Worm (Caenorhabditis elegans) whole organism, L1 larva: Measurements from ENCODE around the gene ZK643.5.

ENCODE experiments used
- C16A3.4 ChIP-seq: fragments of 150-350 bp; optimal IDR thresholded peaks from 2 replicates; lab custom pipeline; 2014; ENCODE audit warnings: missing biosample characterization, missing genetic modification characterization
- C34B4.2 ChIP-seq: sonication (generic microtip); optimal IDR thresholded peaks from 2 replicates; lab custom pipeline; 2017; ENCODE audit warnings: mild to moderate bottlenecking, missing genetic modification characterization, missing compliant biosample characterization
- F16B12.6 ChIP-seq: fragments of 150-350 bp; optimal IDR thresholded peaks from 2 replicates; lab custom pipeline; 2014; ENCODE audit warnings: missing biosample characterization, missing genetic modification characterization
- aha-1 ChIP-seq: fragments of 150-350 bp; optimal IDR thresholded peaks from 2 replicates; lab custom pipeline; 2014; ENCODE audit warnings: missing biosample characterization, missing genetic modification characterization
- alr-1 ChIP-seq: fragments of 200-800 bp; sonication (Bioruptor generic); optimal IDR thresholded peaks from 2 replicates; lab custom pipeline; 2018; ENCODE audit warnings: borderline replicate concordance, mild to moderate bottlenecking, missing genetic modification characterization, missing compliant biosample characterization
- aly-2 ChIP-seq: fragments of 150-350 bp; optimal IDR thresholded peaks from 2 replicates; lab custom pipeline; 2014; ENCODE audit warnings: missing biosample characterization, missing genetic modification characterization
- ama-1 ChIP-seq: fragments of 150-350 bp; optimal IDR thresholded peaks from 2 replicates; lab custom pipeline; 2014
- blmp-1 ChIP-seq: fragments of 150-350 bp; optimal IDR thresholded peaks from 2 replicates; lab custom pipeline; 2014; ENCODE audit warnings: missing biosample characterization, missing genetic modification characterization
- ceh-63 ChIP-seq: fragments of 200-800 bp; sonication (Bioruptor generic); optimal IDR thresholded peaks from 2 replicates; lab custom pipeline; 2018; ENCODE audit warnings: mild to moderate bottlenecking, missing genetic modification characterization, missing compliant biosample characterization
- ceh-8 ChIP-seq: fragments of 200-800 bp; sonication (Bioruptor generic); optimal IDR thresholded peaks from 2 replicates; lab custom pipeline; 2018; ENCODE audit warnings: mild to moderate bottlenecking, missing genetic modification characterization, moderate library complexity, missing compliant biosample characterization
- ceh-88 ChIP-seq: fragments of 200-800 bp; sonication (Bioruptor generic); IDR thresholded peaks from 2 replicates; pipeline ENCODE4 v1.3.6; 2022; ENCODE audit warnings: missing genetic modification characterization, missing compliant biosample characterization
- ces-1 ChIP-seq: fragments of 150-350 bp; optimal IDR thresholded peaks from 2 replicates; lab custom pipeline; 2014; ENCODE audit warnings: missing biosample characterization, missing genetic modification reagents, missing genetic modification characterization
- dsc-1 ChIP-seq: sonication (generic microtip); optimal IDR thresholded peaks from 2 replicates; lab custom pipeline; 2016; ENCODE audit warnings: mild to moderate bottlenecking, missing genetic modification characterization, missing compliant biosample characterization
- efl-1 ChIP-seq, 4 experiments: fragments of 150-350 bp; optimal IDR thresholded peaks in 3 of 4; peaks in 1 of 4; 1 replicate in 1 of 4; 2 replicates in 3 of 4; lab custom pipeline; 2014; ENCODE audit warnings: missing biosample characterization in 2 of 4, missing genetic modification characterization in 2 of 4, missing genetic modification reagents in 2 of 4
- egl-13 ChIP-seq: sonication (generic microtip); optimal IDR thresholded peaks from 2 replicates; lab custom pipeline; 2016; ENCODE audit warnings: missing genotype, missing genetic modification reagents, missing genetic modification characterization, missing compliant biosample characterization
- egl-27 ChIP-seq, 2 experiments: fragments of 150-350 bp in 1 of 2; sonication (generic microtip); optimal IDR thresholded peaks; 3 replicates each; lab custom pipeline; 2017 to 2018; ENCODE audit warnings: missing biosample characterization in 2 of 2, missing genetic modification characterization in 2 of 2, missing genetic modification reagents in 2 of 2
- elt-2 ChIP-seq: sonication (generic microtip); optimal IDR thresholded peaks from 2 replicates; lab custom pipeline; 2016; ENCODE audit warnings: missing genetic modification characterization, mild to moderate bottlenecking, inconsistent platforms, missing compliant biosample characterization, missing genetic modification reagents
- fkh-4 ChIP-seq: sonication (generic microtip); optimal IDR thresholded peaks from 2 replicates; lab custom pipeline; 2016; ENCODE audit warnings: missing compliant biosample characterization, missing genetic modification characterization, borderline replicate concordance
- grh-1 ChIP-seq: fragments of 200-800 bp; sonication (Bioruptor generic); IDR thresholded peaks from 2 replicates; pipeline ENCODE4 v1.3.6; 2022; ENCODE audit warnings: missing genetic modification reagents, missing genetic modification characterization, missing compliant biosample characterization
- hlh-4 ChIP-seq: sonication (generic microtip); optimal IDR thresholded peaks from 2 replicates; lab custom pipeline; 2016; ENCODE audit warnings: mild to moderate bottlenecking, missing genetic modification characterization, missing compliant biosample characterization
- hpl-2 ChIP-seq: fragments of 150-350 bp; optimal IDR thresholded peaks from 2 replicates; lab custom pipeline; 2014; ENCODE audit warnings: missing biosample characterization, missing genetic modification reagents, missing genetic modification characterization
- irx-1 ChIP-seq: sonication (generic microtip); optimal IDR thresholded peaks from 2 replicates; lab custom pipeline; 2016; ENCODE audit warnings: missing genetic modification characterization, missing compliant biosample characterization
- jun-1 ChIP-seq: fragments of 150-350 bp; optimal IDR thresholded peaks from 2 replicates; lab custom pipeline; 2014; ENCODE audit warnings: missing biosample characterization, missing genetic modification reagents, missing genetic modification characterization
- lin-13 ChIP-seq: fragments of 150-350 bp; optimal IDR thresholded peaks from 2 replicates; lab custom pipeline; 2014; ENCODE audit warnings: missing biosample characterization, missing genetic modification reagents, missing genetic modification characterization
- lin-15B ChIP-seq: fragments of 150-350 bp; sonication (generic microtip); optimal IDR thresholded peaks from 3 replicates; lab custom pipeline; 2014; ENCODE audit warnings: missing biosample characterization, missing genetic modification characterization
- lin-39 ChIP-seq: fragments of 150-350 bp; optimal IDR thresholded peaks from 2 replicates; lab custom pipeline; 2014; ENCODE audit warnings: missing biosample characterization, missing genetic modification reagents, missing genetic modification characterization
- lsy-2 ChIP-seq, 2 experiments: fragments of 150-350 bp; optimal IDR thresholded peaks; 2 replicates each; lab custom pipeline; 2014; ENCODE audit warnings: missing biosample characterization in 2 of 2, missing genetic modification characterization in 2 of 2
- mef-2 ChIP-seq: fragments of 150-350 bp; optimal IDR thresholded peaks from 2 replicates; lab custom pipeline; 2014; ENCODE audit warnings: missing biosample characterization, missing genetic modification characterization
- mep-1 ChIP-seq: fragments of 150-350 bp; optimal IDR thresholded peaks from 2 replicates; lab custom pipeline; 2014; ENCODE audit warnings: missing biosample characterization, missing genetic modification characterization
- nhr-11 ChIP-seq: fragments of 150-350 bp; optimal IDR thresholded peaks from 2 replicates; lab custom pipeline; 2014; ENCODE audit warnings: missing biosample characterization, missing genetic modification characterization
- nhr-12 ChIP-seq: sonication (generic microtip); optimal IDR thresholded peaks from 2 replicates; lab custom pipeline; 2017; ENCODE audit warnings: missing biosample characterization, missing genetic modification characterization
- nhr-19 ChIP-seq: fragments of 200-800 bp; sonication (Bioruptor generic); conservative IDR thresholded peaks from 2 replicates; pipeline ENCODE4 v1.3.6; 2022; ENCODE audit warnings: missing genetic modification characterization, missing compliant biosample characterization
- nhr-20 ChIP-seq: sonication (generic microtip); optimal IDR thresholded peaks from 2 replicates; lab custom pipeline; 2016; ENCODE audit warnings: mild to moderate bottlenecking, missing genetic modification characterization, missing compliant biosample characterization
- nhr-237 ChIP-seq: fragments of 150-350 bp; optimal IDR thresholded peaks from 2 replicates; lab custom pipeline; 2014; ENCODE audit warnings: missing biosample characterization, missing genetic modification characterization
- nhr-28 ChIP-seq: fragments of 150-350 bp; optimal IDR thresholded peaks from 2 replicates; lab custom pipeline; 2014; ENCODE audit warnings: missing biosample characterization, missing genetic modification characterization
- nhr-71 ChIP-seq: sonication (generic microtip); optimal IDR thresholded peaks from 2 replicates; lab custom pipeline; 2016; ENCODE audit warnings: mild to moderate bottlenecking, missing genetic modification characterization, moderate library complexity, missing compliant biosample characterization
- nhr-76 ChIP-seq: sonication (generic microtip); optimal IDR thresholded peaks from 2 replicates; lab custom pipeline; 2017; ENCODE audit warnings: missing biosample characterization, missing genetic modification characterization
- nhr-85 ChIP-seq: sonication (generic microtip); peaks from one replicate; lab custom pipeline; 2016; ENCODE audit warnings: missing genetic modification characterization, inconsistent platforms, missing compliant biosample characterization
- pag-3 ChIP-seq: sonication (generic microtip); optimal IDR thresholded peaks from 2 replicates; lab custom pipeline; 2017; ENCODE audit warnings: missing genetic modification characterization, mild to moderate bottlenecking, missing compliant biosample characterization, antibody characterized with exemption, borderline replicate concordance; ENCODE audit not compliant: insufficient read depth
- rnt-1 ChIP-seq: sonication (generic microtip); optimal IDR thresholded peaks from 2 replicates; lab custom pipeline; 2016; ENCODE audit warnings: mild to moderate bottlenecking, missing genetic modification characterization, moderate library complexity, missing compliant biosample characterization
- skn-1 ChIP-seq: fragments of 150-350 bp; optimal IDR thresholded peaks from 2 replicates; lab custom pipeline; 2014; ENCODE audit warnings: missing biosample characterization, missing genetic modification characterization
- snpc-4 ChIP-seq: fragments of 150-350 bp; optimal IDR thresholded peaks from 2 replicates; lab custom pipeline; 2014; ENCODE audit warnings: missing biosample characterization, missing genetic modification characterization
- snu-23 ChIP-seq: sonication (generic microtip); optimal IDR thresholded peaks from 2 replicates; lab custom pipeline; 2016; ENCODE audit warnings: missing genetic modification characterization, missing compliant biosample characterization
- swsn-7 ChIP-seq: sonication (generic microtip); optimal IDR thresholded peaks from 2 replicates; lab custom pipeline; 2016; ENCODE audit warnings: missing genetic modification characterization, missing compliant biosample characterization
- tlp-1 ChIP-seq: fragments of 150-350 bp; optimal IDR thresholded peaks from 2 replicates; lab custom pipeline; 2014; ENCODE audit warnings: missing biosample characterization, missing genetic modification characterization
- unc-130 ChIP-seq: fragments of 150-350 bp; optimal IDR thresholded peaks from 2 replicates; lab custom pipeline; 2017; ENCODE audit warnings: missing biosample characterization, missing genetic modification characterization, inconsistent platforms
- unc-62 ChIP-seq: fragments of 150-350 bp; optimal IDR thresholded peaks from 2 replicates; lab custom pipeline; 2014; ENCODE audit warnings: missing biosample characterization, missing genetic modification reagents, missing genetic modification characterization
- unc-86 ChIP-seq: sonication (generic microtip); optimal IDR thresholded peaks from 2 replicates; lab custom pipeline; 2016; ENCODE audit warnings: missing genetic modification characterization, missing compliant biosample characterization
- unc-98 ChIP-seq: fragments of 200-800 bp; sonication (Bioruptor generic); IDR thresholded peaks from 2 replicates; pipeline ENCODE4 v1.3.6; 2022; ENCODE audit warnings: missing genetic modification characterization, missing compliant biosample characterization
- vab-15 ChIP-seq: sonication (generic microtip); optimal IDR thresholded peaks from 2 replicates; lab custom pipeline; 2017; ENCODE audit warnings: missing genotype, mild to moderate bottlenecking, missing genetic modification characterization, missing compliant biosample characterization
- xbp-1 ChIP-seq: sonication (generic microtip); optimal IDR thresholded peaks from 2 replicates; lab custom pipeline; 2016; ENCODE audit warnings: missing genetic modification characterization, missing compliant biosample characterization
- zag-1 ChIP-seq: fragments of 150-350 bp; optimal IDR thresholded peaks from 2 replicates; lab custom pipeline; 2014; ENCODE audit warnings: missing biosample characterization, missing genetic modification characterization
- ztf-11 ChIP-seq, 2 experiments: sonication (generic microtip); optimal IDR thresholded peaks; 2 replicates each; lab custom pipeline; 2016 to 2017; ENCODE audit warnings: missing genetic modification characterization in 2 of 2, missing biosample characterization in 1 of 2, missing compliant biosample characterization in 1 of 2
- ztf-4 ChIP-seq: fragments of 150-350 bp; optimal IDR thresholded peaks from 2 replicates; lab custom pipeline; 2014; ENCODE audit warnings: missing biosample characterization, missing genetic modification characterization

ZK643.5 gene

ce11 chrIII:8984960-8985359 lies 29.0 kb upstream of the ZK643.5 start:
- TF ChIP-seq swsn-7 (tag; lab: Kevin White, UChicago) = peak; percentile 60
- TF ChIP-seq mep-1 (tag; lab: Kevin White, UChicago) = peak; percentile 78
- peak; percentile 31 for TF ChIP-seq unc-86
- TF ChIP-seq C16A3.4 (tag; lab: Kevin White, UChicago) = peak; percentile 52
- TF ChIP-seq nhr-28 = no peak
- TF ChIP-seq elt-2 (tag; lab: Kevin White, UChicago) = no peak
- TF ChIP-seq fkh-4 (tag; lab: Kevin White, UChicago) = no peak
- no peak for TF ChIP-seq ztf-11 (tag; optimal IDR thresholded peaks at IDR 0.05; lab: Kevin White, UChicago)
- no peak for TF ChIP-seq alr-1
- no peak for TF ChIP-seq hpl-2 (GFP tag; lab: Kevin White, UChicago)
- TF ChIP-seq irx-1 (tag; lab: Kevin White, UChicago) = peak; percentile 56
- no peak for TF ChIP-seq ama-1 (lab: Kevin White, UChicago)
- peak; percentile 61 for TF ChIP-seq skn-1
- peak; percentile 36 for TF ChIP-seq mef-2 (tag; lab: Kevin White, UChicago)
- TF ChIP-seq ceh-63 (GFP tag; lab: Kevin White, UChicago) = no peak
- TF ChIP-seq lin-13 = no peak
- peak; percentile 67 for TF ChIP-seq snu-23 (GFP tag; lab: Kevin White, UChicago)
- TF ChIP-seq snpc-4 (tag; lab: Kevin White, UChicago) = no peak
- TF ChIP-seq jun-1 (tag; lab: Kevin White, UChicago) = no peak
- no peak for TF ChIP-seq egl-13 (tag; lab: Kevin White, UChicago)
- TF ChIP-seq nhr-85 (tag; lab: Kevin White, UChicago) = peak; percentile 80
- TF ChIP-seq egl-27 (tag; optimal IDR thresholded peaks at IDR 0.05; lab: Kevin White, UChicago) = no peak
- TF ChIP-seq lin-39 (tag; lab: Kevin White, UChicago) = no peak
- peak; percentile 45 for TF ChIP-seq blmp-1 (tag; lab: Kevin White, UChicago)
- TF ChIP-seq rnt-1 (tag; lab: Kevin White, UChicago) = peak; percentile 49
- TF ChIP-seq unc-62 = no peak
- peak; percentile 54 for TF ChIP-seq nhr-19 (GFP tag; lab: Robert Waterston, UW)
- no peak for TF ChIP-seq nhr-76 (tag; lab: Kevin White, UChicago)
- no peak for TF ChIP-seq C34B4.2 (tag; lab: Kevin White, UChicago)
- TF ChIP-seq aly-2 = no peak
- TF ChIP-seq xbp-1 (tag; lab: Kevin White, UChicago) = peak; percentile 41
- TF ChIP-seq unc-130 (tag; lab: Kevin White, UChicago) = no peak
- TF ChIP-seq aha-1 (tag; lab: Kevin White, UChicago) = no peak
- TF ChIP-seq unc-98 (GFP tag; lab: Robert Waterston, UW) = no peak
- peak; percentile 34 for TF ChIP-seq lin-15B (tag; lab: Kevin White, UChicago)
- peak; percentile 20 for TF ChIP-seq F16B12.6
- no peak for TF ChIP-seq nhr-11 (tag; lab: Kevin White, UChicago)
- TF ChIP-seq nhr-237 (tag; lab: Kevin White, UChicago) = no peak
- TF ChIP-seq hlh-4 (tag; lab: Kevin White, UChicago) = no peak
- TF ChIP-seq ces-1 (GFP tag; lab: Kevin White, UChicago) = no peak
- peak; percentile 48 for TF ChIP-seq dsc-1 (tag; lab: Kevin White, UChicago)
- no peak for TF ChIP-seq vab-15 (tag; lab: Kevin White, UChicago)
- peak; percentile 67 for TF ChIP-seq nhr-20 (tag; lab: Kevin White, UChicago)
- TF ChIP-seq nhr-12 (tag; lab: Kevin White, UChicago) = no peak
- TF ChIP-seq grh-1 = no peak
- TF ChIP-seq efl-1 (optimal IDR thresholded peaks at IDR 0.05; lab: Kevin White, UChicago) = peak; percentile 57 to 72
- peak; percentile 45 to 89 for TF ChIP-seq efl-1 (GFP tag; optimal IDR thresholded peaks at IDR 0.05 in 1 of 2; lab: Kevin White, UChicago)
- peak; percentile 37 for TF ChIP-seq ztf-4 (tag; lab: Kevin White, UChicago)
- TF ChIP-seq tlp-1 (tag; lab: Kevin White, UChicago) = no peak
- no peak for TF ChIP-seq zag-1
- peak; percentile 79 for TF ChIP-seq nhr-71
- TF ChIP-seq lsy-2 (tag; optimal IDR thresholded peaks at IDR 0.05; lab: Kevin White, UChicago) = peak; percentile 60 to 79
- TF ChIP-seq ceh-8 (GFP tag; lab: Kevin White, UChicago) = no peak
- no peak for TF ChIP-seq pag-3
- TF ChIP-seq ceh-88 (GFP tag; lab: Robert Waterston, UW) = 0 out of 2 replicates have a peak, but pooled peaks have one; percentile 28
